Worm (Caenorhabditis elegans): ENCODE measurements around the gene ttr-54.

DNA sequence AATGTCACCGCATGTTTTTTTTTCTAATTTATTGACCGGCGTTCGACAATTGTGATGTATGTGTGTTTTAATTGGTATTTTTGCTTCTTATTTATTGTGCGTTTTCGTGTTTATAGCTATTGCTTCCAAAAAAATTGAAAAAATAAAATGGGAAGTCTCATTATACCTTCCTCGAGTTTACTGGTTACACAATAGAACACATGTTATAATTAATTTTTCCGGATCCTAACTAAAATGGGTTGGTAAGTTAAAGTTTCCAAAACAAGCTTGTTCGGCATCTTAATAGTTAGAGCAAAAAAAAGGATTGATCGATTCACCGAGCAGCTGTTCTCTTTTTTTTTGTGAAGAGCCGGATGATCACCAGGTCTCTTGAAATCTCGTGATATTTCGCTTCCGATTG lies at the start of gene ttr-54:
- TF ChIP-seq W03F9.2 (tag; optimal IDR thresholded peaks at IDR 0.05), result no peak
- TF ChIP-seq him-1 (tag; optimal IDR thresholded peaks at IDR 0.05), result no peak

Data from whole organism, L4/young adult.